Worm (Caenorhabditis elegans) whole organism, L4/young adult: Measurements from ENCODE around the gene F52D10.2.

Experiments used
- W03F9.2 ChIP-seq: fragments of 150-350 bp; optimal IDR thresholded peaks from 2 replicates; lab custom pipeline; 2014; ENCODE audit warnings: missing biosample characterization, missing genetic modification characterization
- dao-5 ChIP-seq: sonication (generic microtip); optimal IDR thresholded peaks from 2 replicates; lab custom pipeline; 2016; ENCODE audit warnings: missing genotype, missing genetic modification characterization, moderate library complexity, missing compliant biosample characterization
- him-1 ChIP-seq: sonication (generic microtip); optimal IDR thresholded peaks from 2 replicates; lab custom pipeline; 2016; ENCODE audit warnings: missing genotype, missing genetic modification reagents, missing genetic modification characterization, missing compliant biosample characterization

Gene F52D10.2

ce11 chrX:11608110-11608759, 16.7 kb upstream of the F52D10.2 start:
- TF ChIP-seq him-1 = no peak
- no peak for TF ChIP-seq W03F9.2 (tag; lab: Kevin White, UChicago)
- TF ChIP-seq dao-5 (tag; lab: Kevin White, UChicago) = no peak

- TF ChIP-seq him-1 (no peak), dao-5 (tag; lab: Kevin White, UChicago) (no peak), W03F9.2 (tag; lab: Kevin White, UChicago) (no peak)
These were observed 15.9 kb upstream of the F52D10.2 start for ce11 chrX:11607500-11607823.

- TF ChIP-seq W03F9.2 (tag; lab: Kevin White, UChicago) (no peak), him-1 (no peak), dao-5 (tag; lab: Kevin White, UChicago) (no peak)
These were observed 15.4 kb upstream of the F52D10.2 start for ce11 chrX:11606815-11607499.

ce11 chrX:11605766-11606490, 14.4 kb upstream of the F52D10.2 start:
- no peak for TF ChIP-seq dao-5 (tag; lab: Kevin White, UChicago)
- TF ChIP-seq W03F9.2 (tag; lab: Kevin White, UChicago) = peak; percentile 75
- TF ChIP-seq him-1 = peak; percentile 98

ce11 chrX:11605214-11605765, 13.8 kb upstream of the F52D10.2 start, which contains the start of gene ftt-2:
Gene ftt-2 (minus strand): TSS chrX:11605419.
- TF ChIP-seq dao-5 (tag; lab: Kevin White, UChicago) (no peak), W03F9.2 (tag; lab: Kevin White, UChicago) (no peak), him-1 (no peak)

ce11 chrX:11603234-11604108, 12.0 kb upstream of the F52D10.2 start:
- TF ChIP-seq W03F9.2 (tag; lab: Kevin White, UChicago) (no peak), him-1 (peak; percentile 7), dao-5 (tag; lab: Kevin White, UChicago) (no peak)

- TF ChIP-seq dao-5 (tag; lab: Kevin White, UChicago) (no peak), W03F9.2 (tag; lab: Kevin White, UChicago) (no peak), him-1 (no peak)
These were observed 9.1 kb upstream of the F52D10.2 start for ce11 chrX:11600488-11601106.

ce11 chrX:11598839-11599238, 7.3 kb upstream of the F52D10.2 start:
- no peak for TF ChIP-seq W03F9.2 (tag; lab: Kevin White, UChicago)

ce11 chrX:11596876-11597275, 5.4 kb upstream of the F52D10.2 start:
- no peak for TF ChIP-seq him-1
- no peak for TF ChIP-seq W03F9.2 (tag; lab: Kevin White, UChicago)
- TF ChIP-seq dao-5 (tag; lab: Kevin White, UChicago) = no peak

ce11 chrX:11592539-11592938, 1.0 kb upstream of the F52D10.2 start:
- TF ChIP-seq W03F9.2 (tag; lab: Kevin White, UChicago) (no peak), dao-5 (tag; lab: Kevin White, UChicago) (no peak), him-1 (no peak)

ce11 chrX:11590545-11590944, 975 bp downstream of the F52D10.2 start:
- no peak for TF ChIP-seq him-1
- TF ChIP-seq W03F9.2 (tag; lab: Kevin White, UChicago) = no peak
- TF ChIP-seq dao-5 (tag; lab: Kevin White, UChicago) = no peak

- no peak for TF ChIP-seq W03F9.2 (tag; lab: Kevin White, UChicago)
- no peak for TF ChIP-seq dao-5 (tag; lab: Kevin White, UChicago)
- no peak for TF ChIP-seq him-1
These were observed 5.6 kb downstream of the F52D10.2 start for ce11 chrX:11585894-11586293.

- no peak for TF ChIP-seq dao-5 (tag; lab: Kevin White, UChicago)
- no peak for TF ChIP-seq him-1
- TF ChIP-seq W03F9.2 (tag; lab: Kevin White, UChicago) = no peak
These were observed 6.1 kb downstream of the F52D10.2 start, which contains the start of gene abts-2 for ce11 chrX:11585375-11585774. Gene abts-2 (plus strand): TSS chrX:11585675.
